Fruit fly (Drosophila melanogaster): ENCODE data around the gene ImpL2.
A peak's percentile ranks its signal among the peaks of the same experiment; 100 is the strongest.

The ImpL2 gene

dm6 chr3L:4230357-4230901, 5.5 kb downstream of the ImpL2 start (continued):
- 0 out of 2 replicates have a peak, but pooled peaks have one; percentile 15 for TF ChIP-seq al (GFP tag; IDR thresholded peaks at IDR 0.05)
- peak; percentile 98 for TF ChIP-seq dmrt11E (tag; optimal IDR thresholded peaks at IDR 0.05)
- no peak for TF ChIP-seq usp (GFP tag; optimal IDR thresholded peaks at IDR 0.05)
- TF ChIP-seq zen2 (GFP tag; IDR thresholded peaks at IDR 0.05; ENCODE audit: partially characterized antibody): no peak
- TF ChIP-seq HmgD (GFP tag; optimal IDR thresholded peaks at IDR 0.05): peak; percentile 84
- peak; percentile 96 for TF ChIP-seq CG1529 (GFP tag; optimal IDR thresholded peaks at IDR 0.05)
- TF ChIP-seq CG18011 (GFP tag; optimal IDR thresholded peaks at IDR 0.05): peak; percentile 38
- peak; percentile 79 for TF ChIP-seq CG8281 (tag; optimal IDR thresholded peaks at IDR 0.05)
- peak; percentile 96 for TF ChIP-seq pnt (GFP tag; optimal IDR thresholded peaks at IDR 0.05)
- TF ChIP-seq CG2889 (GFP tag; IDR thresholded peaks at IDR 0.05): peak; percentile 70; the same call in 2 of the 3 replicates
- TF ChIP-seq CG11398 (GFP tag; optimal IDR thresholded peaks at IDR 0.05): peak; percentile 91
- TF ChIP-seq wdn (GFP tag; IDR thresholded peaks at IDR 0.05): no peak
- TF ChIP-seq gro (GFP tag; optimal IDR thresholded peaks at IDR 0.05): no peak
- no peak for TF ChIP-seq Trl (optimal IDR thresholded peaks at IDR 0.05)
- peak; percentile 92 for TF ChIP-seq Trl (GFP tag; optimal IDR thresholded peaks at IDR 0.05)
- peak; percentile 32 to 55 for TF ChIP-seq insv (GFP tag; optimal IDR thresholded peaks at IDR 0.05)
- TF ChIP-seq CG11504 (tag; optimal IDR thresholded peaks at IDR 0.05): peak; percentile 95
- TF ChIP-seq Kr (GFP tag; optimal IDR thresholded peaks at IDR 0.05): peak; percentile 96
- peak; percentile 78 for TF ChIP-seq wek (GFP tag; optimal IDR thresholded peaks at IDR 0.05)
- TF ChIP-seq CG10979 (tag; optimal IDR thresholded peaks at IDR 0.05): peak; percentile 98
- peak; percentile 76; the same call in 1 of the 2 replicates for TF ChIP-seq Awh (GFP tag; IDR thresholded peaks at IDR 0.05)
- no peak for TF ChIP-seq CG16779 (GFP tag; IDR thresholded peaks at IDR 0.05)
- TF ChIP-seq btn (GFP tag; optimal IDR thresholded peaks at IDR 0.05): peak; percentile 94
- peak; percentile 93 for TF ChIP-seq tx (GFP tag; optimal IDR thresholded peaks at IDR 0.05)
- TF ChIP-seq fd3F (GFP tag; optimal IDR thresholded peaks at IDR 0.05): peak; percentile 54
- TF ChIP-seq dysf (GFP tag; IDR thresholded peaks at IDR 0.05): peak; percentile 90
- peak; percentile 76 for TF ChIP-seq CG11456 (GFP tag; IDR thresholded peaks at IDR 0.05)
- TF ChIP-seq ash1 (GFP tag; optimal IDR thresholded peaks at IDR 0.05): no peak
- peak; percentile 96 for TF ChIP-seq CG8290 (GFP tag; optimal IDR thresholded peaks at IDR 0.05)
- TF ChIP-seq CG8290 (tag; optimal IDR thresholded peaks at IDR 0.05): peak; percentile 48 to 93
- peak; percentile 99 for TF ChIP-seq CG15696 (tag; optimal IDR thresholded peaks at IDR 0.05)
- TF ChIP-seq ewg (GFP tag; optimal IDR thresholded peaks at IDR 0.05): peak; percentile 90
- TF ChIP-seq Dip2 (GFP tag; IDR thresholded peaks at IDR 0.05): no peak
- peak; percentile 75 for TF ChIP-seq Nf-YA (GFP tag; IDR thresholded peaks at IDR 0.05)
- TF ChIP-seq CG7963 (GFP tag; IDR thresholded peaks at IDR 0.05; ENCODE audit: partially characterized antibody): no peak
- TF ChIP-seq gfzf (GFP tag; optimal IDR thresholded peaks at IDR 0.05): peak; percentile 4
- peak; percentile 94 for TF ChIP-seq Atf3 (GFP tag; optimal IDR thresholded peaks at IDR 0.05)
- peak; percentile 89 for TF ChIP-seq CG10431 (GFP tag; optimal IDR thresholded peaks at IDR 0.05)
- TF ChIP-seq CG9876 (GFP tag; optimal IDR thresholded peaks at IDR 0.05): peak; percentile 77
- TF ChIP-seq gem (tag; optimal IDR thresholded peaks at IDR 0.05): peak; percentile 96
- TF ChIP-seq bsh (GFP tag; optimal IDR thresholded peaks at IDR 0.05): peak; percentile 87 to 96
- peak; percentile 46 for TF ChIP-seq MESR4 (GFP tag; optimal IDR thresholded peaks at IDR 0.05)
- peak; percentile 58 for TF ChIP-seq CG3281 (GFP tag; optimal IDR thresholded peaks at IDR 0.05)
- peak; percentile 80 for TF ChIP-seq CG18599 (GFP tag; optimal IDR thresholded peaks at IDR 0.05)
- TF ChIP-seq stc (GFP tag; IDR thresholded peaks at IDR 0.05): peak; percentile 90
- peak; percentile 84 for TF ChIP-seq gce (GFP tag; IDR thresholded peaks at IDR 0.05)
- TF ChIP-seq tap (tag; optimal IDR thresholded peaks at IDR 0.05): peak; percentile 93
- TF ChIP-seq CG10209 (GFP tag; optimal IDR thresholded peaks at IDR 0.05): peak; percentile 95
- TF ChIP-seq Dek (tag; optimal IDR thresholded peaks at IDR 0.05): peak; percentile 79
- peak; percentile 43 for TF ChIP-seq dati (GFP tag; IDR thresholded peaks at IDR 0.05)
- peak; percentile 88 for TF ChIP-seq ind (GFP tag; optimal IDR thresholded peaks at IDR 0.05)

Measured in whole organism, embryonic.